Fruit fly (Drosophila melanogaster) whole organism, embryonic: Measurements from ENCODE around the gene CG34290.

Experiments used
- B-H1 ChIP-seq: fragments of 200-800 bp; sonication (Bioruptor generic); IDR thresholded peaks from 3 replicates; pipeline ENCODE4 v1.3.6; 2022; ENCODE audit warnings: missing biosample characterization, missing genetic modification characterization
- B-H2 ChIP-seq: fragments of 200-800 bp; sonication (Bioruptor generic); optimal IDR thresholded peaks from 2 replicates; lab custom pipeline; 2018; ENCODE audit warnings: missing biosample characterization, mild to moderate bottlenecking, missing genetic modification characterization
- Blimp-1 ChIP-seq: fragments of 200-800 bp; sonication (Bioruptor generic); optimal IDR thresholded peaks from 3 replicates; lab custom pipeline; 2018; ENCODE audit warnings: missing biosample characterization, missing genetic modification characterization, mild to moderate bottlenecking, moderate library complexity, missing genetic modification reagents
- CG10321 ChIP-seq: fragments of 200-800 bp; sonication (Bioruptor generic); IDR thresholded peaks from 2 replicates; pipeline ENCODE4 v1.3.6; 2022; ENCODE audit warnings: missing biosample characterization, missing genetic modification characterization
- CG10543 ChIP-seq: fragments of 200-800 bp; sonication (Bioruptor generic); optimal IDR thresholded peaks from 3 replicates; lab custom pipeline; 2017; ENCODE audit warnings: missing biosample characterization, mild to moderate bottlenecking, missing genetic modification characterization, moderate library complexity
- CG12219 ChIP-seq: fragments of 200-800 bp; sonication (Bioruptor generic); optimal IDR thresholded peaks from 3 replicates; lab custom pipeline; 2018; ENCODE audit warnings: missing biosample characterization, mild to moderate bottlenecking, missing genetic modification characterization
- CG14441 ChIP-seq: fragments of 200-800 bp; sonication (Bioruptor generic); IDR thresholded peaks from 2 replicates; pipeline ENCODE4 v1.3.6; 2022; ENCODE audit warnings: missing biosample characterization, missing genetic modification characterization
- CG15011 ChIP-seq: fragments of 200-800 bp; sonication (Bioruptor generic); optimal IDR thresholded peaks from 3 replicates; lab custom pipeline; 2018; ENCODE audit warnings: missing biosample characterization, mild to moderate bottlenecking, missing genetic modification characterization
- CG15514 ChIP-seq: fragments of 200-800 bp; sonication (Bioruptor generic); optimal IDR thresholded peaks from 3 replicates; lab custom pipeline; 2017; ENCODE audit warnings: missing biosample characterization, missing genetic modification characterization, mild to moderate bottlenecking, moderate library complexity, missing genetic modification reagents
- CG1602 ChIP-seq: fragments of 200-800 bp; sonication (Bioruptor generic); optimal IDR thresholded peaks from 3 replicates; lab custom pipeline; 2016; ENCODE audit warnings: missing biosample characterization, missing genetic modification characterization
- CG1832 ChIP-seq: fragments of 200-800 bp; sonication (Bioruptor generic); optimal IDR thresholded peaks from 2 replicates; lab custom pipeline; 2017; ENCODE audit warnings: missing biosample characterization, mild to moderate bottlenecking, missing genetic modification characterization, inconsistent platforms
- CG18599 ChIP-seq: fragments of 200-800 bp; sonication (Bioruptor generic); optimal IDR thresholded peaks from 3 replicates; lab custom pipeline; 2017; ENCODE audit warnings: missing biosample characterization, missing genetic modification characterization, mild to moderate bottlenecking, moderate library complexity, missing genetic modification reagents
- CG18764 ChIP-seq: fragments of 200-800 bp; sonication (Bioruptor generic); optimal IDR thresholded peaks from 3 replicates; lab custom pipeline; 2016; ENCODE audit warnings: missing biosample characterization, missing genetic modification characterization
- CG2199 ChIP-seq: fragments of 200-800 bp; sonication (Bioruptor generic); IDR thresholded peaks from 3 replicates; pipeline ENCODE4 v1.3.6; 2022; ENCODE audit warnings: missing biosample characterization, missing genetic modification characterization
- CG34376 ChIP-seq: fragments of 200-800 bp; sonication (Bioruptor generic); optimal IDR thresholded peaks from 2 replicates; lab custom pipeline; 2018; ENCODE audit warnings: missing biosample characterization, mild to moderate bottlenecking, missing genetic modification characterization
- CG3995 ChIP-seq: fragments of 200-800 bp; sonication (Bioruptor generic); optimal IDR thresholded peaks from 3 replicates; lab custom pipeline; 2016; ENCODE audit warnings: missing biosample characterization, missing genetic modification characterization
- CG5180 ChIP-seq: fragments of 200-800 bp; sonication (Bioruptor generic); optimal IDR thresholded peaks from 3 replicates; lab custom pipeline; 2017; ENCODE audit warnings: missing biosample characterization, missing genetic modification characterization, mild to moderate bottlenecking, moderate library complexity, missing genetic modification reagents
- CG6254 ChIP-seq: fragments of 200-800 bp; sonication (Bioruptor generic); optimal IDR thresholded peaks from 3 replicates; lab custom pipeline; 2017; ENCODE audit warnings: mild to moderate bottlenecking, missing biosample characterization, missing genetic modification reagents, missing genetic modification characterization
- CG6272 ChIP-seq: fragments of 200-800 bp; sonication (Bioruptor generic); IDR thresholded peaks from 2 replicates; pipeline ENCODE4 v1.3.6; 2022; ENCODE audit warnings: missing biosample characterization, missing genetic modification characterization
- CG8765 ChIP-seq: fragments of 200-800 bp; sonication (Bioruptor generic); IDR thresholded peaks from 2 replicates; pipeline ENCODE4 v1.3.6; 2022; ENCODE audit warnings: missing biosample characterization, missing genetic modification characterization
- Dbx ChIP-seq: fragments of 200-800 bp; sonication (Bioruptor generic); IDR thresholded peaks from 3 replicates; pipeline ENCODE4 v1.3.6; 2022; ENCODE audit warnings: missing biosample characterization, missing genetic modification characterization
- Dref ChIP-seq: fragments of 200-800 bp; sonication (Bioruptor generic); IDR thresholded peaks from 2 replicates; pipeline ENCODE4 v1.3.6; 2022; ENCODE audit warnings: missing biosample characterization, missing genetic modification characterization
- Ets65A ChIP-seq: fragments of 200-800 bp; sonication (Bioruptor generic); peaks from one replicate; lab custom pipeline; 2016; ENCODE audit warnings: missing biosample characterization, missing genetic modification characterization
- HLHmδ ChIP-seq: fragments of 200-800 bp; sonication (Bioruptor generic); optimal IDR thresholded peaks from 2 replicates; lab custom pipeline; 2018; ENCODE audit warnings: missing biosample characterization, mild to moderate bottlenecking, missing genetic modification characterization, moderate library complexity
- MTF-1 ChIP-seq: fragments of 200-800 bp; sonication (Bioruptor generic); optimal IDR thresholded peaks from 2 replicates; lab custom pipeline; 2018; ENCODE audit warnings: missing biosample characterization, mild to moderate bottlenecking, missing genetic modification characterization, borderline replicate concordance
- Med ChIP-seq: fragments of 200-800 bp; sonication (Bioruptor generic); peaks from one replicate; lab custom pipeline; 2016; ENCODE audit warnings: missing biosample characterization, missing genetic modification characterization, mild to moderate bottlenecking, inconsistent platforms, moderate library complexity
- NFAT ChIP-seq: fragments of 200-800 bp; sonication (Bioruptor generic); IDR thresholded peaks from 2 replicates; pipeline ENCODE4 v1.3.6; 2022; ENCODE audit warnings: missing biosample characterization, missing genetic modification characterization
- Opbp ChIP-seq: fragments of 200-800 bp; sonication (Bioruptor generic); IDR thresholded peaks from 3 replicates; pipeline ENCODE4 v1.3.6; 2022; ENCODE audit warnings: missing biosample characterization, missing genetic modification characterization; ENCODE audit not compliant: partially characterized antibody
- Ptx1 ChIP-seq: fragments of 200-800 bp; sonication (Bioruptor generic); IDR thresholded peaks from 2 replicates; pipeline ENCODE4 v1.3.6; 2022; ENCODE audit warnings: missing biosample characterization, missing genetic modification characterization
- Scr ChIP-seq: fragments of 200-800 bp; sonication (Bioruptor generic); IDR thresholded peaks from 2 replicates; pipeline ENCODE4 v1.3.6; 2022; ENCODE audit warnings: missing biosample characterization, missing genetic modification characterization; ENCODE audit not compliant: partially characterized antibody
- Sin3A ChIP-seq: fragments of >200 bp; optimal IDR thresholded peaks from 2 replicates; lab custom pipeline; 2018
- Tbp ChIP-seq: fragments of >200 bp; optimal IDR thresholded peaks from 2 replicates; lab custom pipeline; 2018; ENCODE audit warnings: missing biosample characterization, missing genetic modification characterization
- ato ChIP-seq: fragments of 200-800 bp; sonication (Bioruptor generic); IDR thresholded peaks from 2 replicates; pipeline ENCODE4 v1.3.6; 2022; ENCODE audit warnings: missing biosample characterization, missing genetic modification characterization; ENCODE audit not compliant: partially characterized antibody
- br ChIP-seq: fragments of >200 bp; optimal IDR thresholded peaks from 2 replicates; lab custom pipeline; 2017
- cwo ChIP-seq: fragments of 200-800 bp; sonication (Bioruptor generic); optimal IDR thresholded peaks from 3 replicates; lab custom pipeline; 2017; ENCODE audit warnings: missing biosample characterization, missing genetic modification characterization, mild to moderate bottlenecking, moderate library complexity, missing genetic modification reagents
- dpn ChIP-seq, 2 experiments: fragments of 200-800 bp; sonication (Bioruptor generic); optimal IDR thresholded peaks; 3 replicates each; lab custom pipeline; 2016; ENCODE audit warnings: missing biosample characterization in 2 of 2, missing genetic modification characterization in 2 of 2
- ftz-f1 ChIP-seq: fragments of 200-800 bp; sonication (Bioruptor generic); optimal IDR thresholded peaks from 2 replicates; lab custom pipeline; 2016; ENCODE audit warnings: missing biosample characterization, missing genetic modification characterization
- kah ChIP-seq: fragments of 200-800 bp; sonication (Bioruptor generic); optimal IDR thresholded peaks from 2 replicates; lab custom pipeline; 2018; ENCODE audit warnings: missing biosample characterization, mild to moderate bottlenecking, missing genetic modification characterization
- kni ChIP-seq: fragments of 200-800 bp; sonication (Bioruptor generic); optimal IDR thresholded peaks from 3 replicates; lab custom pipeline; 2017; ENCODE audit warnings: mild to moderate bottlenecking, missing biosample characterization, missing genetic modification reagents, missing genetic modification characterization
- mirr ChIP-seq: fragments of 200-800 bp; sonication (Bioruptor generic); optimal IDR thresholded peaks from 3 replicates; lab custom pipeline; 2018; ENCODE audit warnings: missing biosample characterization, mild to moderate bottlenecking, missing genetic modification characterization
- nom ChIP-seq: fragments of 200-800 bp; sonication (Bioruptor generic); optimal IDR thresholded peaks from 2 replicates; lab custom pipeline; 2017; ENCODE audit warnings: missing biosample characterization, missing genetic modification characterization, mild to moderate bottlenecking, moderate library complexity, missing genetic modification reagents
- run ChIP-seq: fragments of 200-800 bp; sonication (Bioruptor generic); optimal IDR thresholded peaks from 3 replicates; lab custom pipeline; 2018; ENCODE audit warnings: missing biosample characterization, mild to moderate bottlenecking, missing genetic modification characterization
- sens ChIP-seq: fragments of 200-800 bp; sonication (Bioruptor generic); peaks from one replicate; lab custom pipeline; 2016; ENCODE audit warnings: missing biosample characterization, missing genetic modification characterization
- sug ChIP-seq: fragments of 200-800 bp; optimal IDR thresholded peaks from 2 replicates; lab custom pipeline; 2019; ENCODE audit warnings: missing biosample characterization, mild to moderate bottlenecking, missing genetic modification characterization, moderate library complexity
- tin ChIP-seq: fragments of 200-800 bp; sonication (Bioruptor generic); optimal IDR thresholded peaks from 3 replicates; lab custom pipeline; 2016; ENCODE audit warnings: missing biosample characterization, missing genetic modification characterization
- twi ChIP-seq: fragments of 200-800 bp; optimal IDR thresholded peaks from 2 replicates; lab custom pipeline; 2019; ENCODE audit warnings: missing biosample characterization, mild to moderate bottlenecking, missing genetic modification characterization, moderate library complexity
- z ChIP-seq: fragments of 200-800 bp; sonication (Bioruptor generic); IDR thresholded peaks from 3 replicates; pipeline ENCODE4 v1.3.6; 2022; ENCODE audit warnings: missing biosample characterization, missing genetic modification characterization
- zen2 ChIP-seq: fragments of 200-800 bp; sonication (Bioruptor generic); IDR thresholded peaks from 3 replicates; pipeline ENCODE4 v1.3.6; 2022; ENCODE audit warnings: missing biosample characterization, missing genetic modification characterization; ENCODE audit not compliant: partially characterized antibody

The CG34290 gene

DNA sequence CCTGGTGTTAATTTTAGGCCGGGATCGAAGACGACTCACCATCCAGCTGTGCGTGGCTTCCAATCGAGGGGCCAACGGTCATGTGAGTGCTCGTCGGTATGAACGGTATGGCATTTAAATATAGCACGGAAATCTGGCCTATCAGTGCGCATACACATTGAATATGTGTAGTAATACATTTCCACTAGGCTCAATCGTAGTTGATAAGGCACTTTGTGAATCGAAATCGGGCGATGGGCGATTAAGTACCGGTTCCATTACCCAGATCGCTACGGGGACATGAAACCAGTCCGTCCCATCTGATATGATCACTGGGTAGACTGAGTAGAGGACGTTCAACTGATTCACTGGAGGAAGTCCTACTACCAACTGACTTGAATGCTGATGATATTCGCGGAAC is 4.2 kb downstream of the CG34290 start:
- no peak for TF ChIP-seq zen2 (GFP tag; lab: Robert Waterston, UW)
- TF ChIP-seq CG15011 (GFP tag; lab: Kevin White, UChicago) = no peak
- no peak for TF ChIP-seq Opbp (GFP tag; lab: Robert Waterston, UW)
- peak; percentile 53 for TF ChIP-seq sug (tag; lab: Kevin White, UChicago)
- no peak for TF ChIP-seq CG10321 (GFP tag; lab: Robert Waterston, UW)
- no peak for TF ChIP-seq CG6272 (GFP tag; lab: Robert Waterston, UW)
- TF ChIP-seq ato (GFP tag; lab: Robert Waterston, UW) = no peak
- no peak for TF ChIP-seq CG12219 (GFP tag; lab: Kevin White, UChicago)
- TF ChIP-seq CG3995 (GFP tag; lab: Kevin White, UChicago) = no peak
- TF ChIP-seq nom (GFP tag; lab: Kevin White, UChicago) = peak; percentile 23
- peak; percentile 35 for TF ChIP-seq CG15514 (GFP tag; lab: Kevin White, UChicago)

DNA sequence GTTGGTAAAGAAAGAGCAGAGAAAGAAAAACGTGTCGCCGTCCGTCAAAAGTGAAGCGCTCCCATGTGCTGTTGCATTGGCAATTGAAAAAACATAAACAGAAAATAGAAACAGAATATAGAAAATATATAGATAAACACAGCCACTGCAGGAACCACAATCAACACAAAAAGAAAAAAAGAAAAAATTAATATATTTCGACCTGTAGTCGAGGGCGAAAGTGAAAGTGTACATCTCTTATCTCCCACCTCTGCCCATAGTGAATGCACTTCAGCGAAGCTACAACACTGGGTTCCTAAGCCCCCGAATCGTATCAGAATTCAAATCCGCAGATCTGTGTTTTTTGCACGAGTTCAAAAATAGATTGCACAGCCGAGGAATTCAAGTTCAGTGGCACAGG is 5.5 kb downstream of the CG34290 start:
- TF ChIP-seq Sin3A (no peak), Blimp-1 (GFP tag; lab: Kevin White, UChicago) (peak; percentile 71), Ets65A (GFP tag; lab: Kevin White, UChicago) (peak; percentile 11), sens (peak; percentile 75), twi (peak; percentile 55)

DNA sequence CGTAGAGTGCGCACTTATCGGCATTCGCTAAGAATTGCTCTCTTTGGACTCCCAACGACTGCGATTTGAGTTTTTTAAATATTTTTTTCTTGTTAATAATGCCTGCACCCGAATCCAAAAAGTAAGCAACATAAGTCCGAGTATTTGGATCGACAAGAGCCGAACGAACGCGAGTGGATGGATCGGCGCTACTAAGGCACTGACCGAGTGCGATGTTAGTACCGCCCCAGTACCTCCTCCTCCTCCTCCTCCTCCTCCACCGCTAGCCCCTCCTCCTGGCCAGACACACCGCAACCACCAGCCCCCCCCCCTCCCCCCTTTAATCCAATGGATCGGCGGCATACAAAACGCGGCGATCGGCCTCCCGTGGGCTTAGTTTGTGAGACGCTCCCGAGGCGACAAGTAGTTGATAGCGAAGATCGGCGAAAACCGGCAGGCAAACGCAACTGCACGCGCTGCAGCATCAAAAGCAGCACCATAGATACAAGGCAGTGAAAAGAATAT is 6.0 kb downstream of the CG34290 start, which contains the start of gene CG6356:
Gene CG6356 (plus strand): TSS at position 374 of the 504 bp plus-strand sequence.
- peak; percentile 49 for TF ChIP-seq kni (GFP tag; lab: Kevin White, UChicago)
- no peak for TF ChIP-seq dpn (GFP tag; optimal IDR thresholded peaks at IDR 0.05; lab: Kevin White, UChicago)
- TF ChIP-seq Tbp (GFP tag; lab: Kevin White, UChicago) = no peak
- TF ChIP-seq tin (GFP tag; lab: Kevin White, UChicago) = no peak
- TF ChIP-seq z (GFP tag; lab: Robert Waterston, UW) = 0 out of 3 replicates have a peak, but pooled peaks have one; percentile 58
- TF ChIP-seq Med = peak; percentile 58
- no peak for TF ChIP-seq br (lab: Kevin White, UChicago)
- no peak for TF ChIP-seq Dbx
- TF ChIP-seq kah (GFP tag; lab: Kevin White, UChicago) = peak; percentile 81
- peak; percentile 5 for TF ChIP-seq mirr (GFP tag; lab: Kevin White, UChicago)
- peak; percentile 5 for TF ChIP-seq CG18599
- TF ChIP-seq Dref (GFP tag; lab: Robert Waterston, UW) = 0 out of 2 replicates have a peak, but pooled peaks have one; percentile 6
- 0 out of 2 replicates have a peak, but pooled peaks have one; percentile 9 for TF ChIP-seq Ptx1 (GFP tag; lab: Robert Waterston, UW)
- no peak for TF ChIP-seq CG1602 (GFP tag; lab: Kevin White, UChicago)
- no peak for TF ChIP-seq CG14441 (GFP tag; lab: Robert Waterston, UW)
- TF ChIP-seq CG5180 (GFP tag; lab: Kevin White, UChicago) = peak; percentile 29
- peak; percentile 16 for TF ChIP-seq CG1832 (GFP tag; lab: Kevin White, UChicago)
- peak; percentile 65; the same call in 1 of the 3 replicates for TF ChIP-seq CG2199 (GFP tag; lab: Robert Waterston, UW)
- TF ChIP-seq cwo (GFP tag; lab: Kevin White, UChicago) = peak; percentile 46
- no peak for TF ChIP-seq Scr (GFP tag; lab: Robert Waterston, UW)
- TF ChIP-seq B-H1 (GFP tag; lab: Robert Waterston, UW) = no peak
- TF ChIP-seq B-H2 (GFP tag; lab: Kevin White, UChicago) = no peak
- no peak for TF ChIP-seq ftz-f1 (GFP tag; lab: Kevin White, UChicago)
- no peak for TF ChIP-seq MTF-1
- 0 out of 2 replicates have a peak, but pooled peaks have one; percentile 33 for TF ChIP-seq NFAT
- peak; percentile 12 for TF ChIP-seq CG6254 (GFP tag; lab: Kevin White, UChicago)
- TF ChIP-seq CG34376 (GFP tag; lab: Kevin White, UChicago) = peak; percentile 12
- no peak for TF ChIP-seq CG8765 (GFP tag; lab: Robert Waterston, UW)
- TF ChIP-seq HLHmδ (GFP tag; lab: Kevin White, UChicago) = peak; percentile 35
- TF ChIP-seq CG18764 (GFP tag; lab: Kevin White, UChicago) = no peak
- no peak for TF ChIP-seq run (tag; lab: Kevin White, UChicago)
- TF ChIP-seq CG10543 = peak; percentile 87
